Worm (Caenorhabditis elegans) whole organism, late embryonic: ENCODE measurements around the gene dnj-8.
"Not testable (repeated sequence)": the region's sequence is repeated elsewhere in the genome, so short reads cannot be mapped to it uniquely, and the experiment has no call there.

Experiments
- C38D4.7 ChIP-seq: fragments of 200-800 bp; sonication (Bioruptor generic); optimal IDR thresholded peaks from 2 replicates; lab custom pipeline; 2018; ENCODE audit warnings: mild to moderate bottlenecking, missing genetic modification characterization, moderate library complexity, missing compliant biosample characterization
- K09A11.1 ChIP-seq: sonication (generic microtip); optimal IDR thresholded peaks from 2 replicates; lab custom pipeline; 2017; ENCODE audit warnings: antibody characterized with exemption, mild to moderate bottlenecking, missing genetic modification characterization, missing compliant biosample characterization; ENCODE audit not compliant: insufficient read depth
- ahr-1 ChIP-seq: sonication (generic microtip); optimal IDR thresholded peaks from 2 replicates; lab custom pipeline; 2016; ENCODE audit warnings: missing genetic modification characterization, missing compliant biosample characterization
- ama-1 ChIP-seq: fragments of 150-350 bp; optimal IDR thresholded peaks from 2 replicates; lab custom pipeline; 2014
- ceh-19 ChIP-seq: fragments of 200-800 bp; sonication (Bioruptor generic); optimal IDR thresholded peaks from 2 replicates; lab custom pipeline; 2018; ENCODE audit warnings: mild to moderate bottlenecking, missing genetic modification characterization, missing compliant biosample characterization
- ceh-30 ChIP-seq: fragments of 150-350 bp; optimal IDR thresholded peaks from 2 replicates; lab custom pipeline; 2014; ENCODE audit warnings: missing biosample characterization, missing genetic modification characterization
- ceh-34 ChIP-seq: sonication (generic microtip); optimal IDR thresholded peaks from 2 replicates; lab custom pipeline; 2016; ENCODE audit warnings: mild to moderate bottlenecking, missing genetic modification characterization, missing compliant biosample characterization
- ceh-6 ChIP-seq: fragments of 200-800 bp; sonication (Bioruptor generic); optimal IDR thresholded peaks from 2 replicates; lab custom pipeline; 2018; ENCODE audit warnings: mild to moderate bottlenecking, missing genetic modification characterization, missing compliant biosample characterization
- che-1 ChIP-seq: sonication (generic microtip); optimal IDR thresholded peaks from 2 replicates; lab custom pipeline; 2016; ENCODE audit warnings: mild to moderate bottlenecking, missing genetic modification characterization, missing compliant biosample characterization
- elt-2 ChIP-seq: sonication (generic microtip); optimal IDR thresholded peaks from 2 replicates; lab custom pipeline; 2016; ENCODE audit warnings: missing genetic modification reagents, missing genetic modification characterization, missing compliant biosample characterization
- eyg-1 ChIP-seq: sonication (generic microtip); optimal IDR thresholded peaks from 2 replicates; lab custom pipeline; 2016; ENCODE audit warnings: missing genotype, missing genetic modification characterization, missing compliant biosample characterization
- fkh-10 ChIP-seq: fragments of 150-350 bp; optimal IDR thresholded peaks from 2 replicates; lab custom pipeline; 2014; ENCODE audit warnings: missing biosample characterization, missing genetic modification reagents, missing genetic modification characterization
- gmeb-2 ChIP-seq: sonication (generic microtip); optimal IDR thresholded peaks from 2 replicates; lab custom pipeline; 2016; ENCODE audit warnings: missing genetic modification characterization, inconsistent platforms, missing compliant biosample characterization
- hlh-13 ChIP-seq: fragments of 200-800 bp; sonication (Bioruptor generic); optimal IDR thresholded peaks from 2 replicates; lab custom pipeline; 2018; ENCODE audit warnings: mild to moderate bottlenecking, missing genetic modification characterization, missing compliant biosample characterization
- hlh-15 ChIP-seq: sonication (generic microtip); optimal IDR thresholded peaks from 2 replicates; lab custom pipeline; 2016; ENCODE audit warnings: missing genetic modification characterization, missing compliant biosample characterization
- hlh-30 ChIP-seq: sonication (generic microtip); optimal IDR thresholded peaks from 2 replicates; lab custom pipeline; 2017; ENCODE audit warnings: antibody characterized with exemption, missing genetic modification characterization, missing compliant biosample characterization; ENCODE audit not compliant: insufficient read depth
- hlh-8 ChIP-seq: sonication (generic microtip); optimal IDR thresholded peaks from 2 replicates; lab custom pipeline; 2016; ENCODE audit warnings: missing genotype, missing genetic modification characterization, missing compliant biosample characterization
- lim-6 ChIP-seq: sonication (generic microtip); optimal IDR thresholded peaks from 2 replicates; lab custom pipeline; 2016; ENCODE audit warnings: missing genetic modification characterization, missing compliant biosample characterization
- madf-2 ChIP-seq: sonication (generic microtip); optimal IDR thresholded peaks from 2 replicates; lab custom pipeline; 2017; ENCODE audit warnings: missing genetic modification characterization, missing compliant biosample characterization
- mec-3 ChIP-seq: sonication (generic microtip); optimal IDR thresholded peaks from 2 replicates; lab custom pipeline; 2016; ENCODE audit warnings: borderline replicate concordance, missing genetic modification characterization, missing compliant biosample characterization
- npax-4 ChIP-seq: sonication (generic microtip); optimal IDR thresholded peaks from 2 replicates; lab custom pipeline; 2016; ENCODE audit warnings: missing genetic modification characterization, missing compliant biosample characterization
- pag-3 ChIP-seq: sonication (generic microtip); optimal IDR thresholded peaks from 2 replicates; lab custom pipeline; 2016; ENCODE audit warnings: missing compliant biosample characterization, missing genetic modification characterization, borderline replicate concordance
- pat-9 ChIP-seq: fragments of 200-800 bp; sonication (Bioruptor generic); optimal IDR thresholded peaks from 2 replicates; lab custom pipeline; 2018; ENCODE audit warnings: mild to moderate bottlenecking, missing genetic modification characterization, moderate library complexity, missing compliant biosample characterization
- pax-1 ChIP-seq: fragments of 150-350 bp; optimal IDR thresholded peaks from 2 replicates; lab custom pipeline; 2014; ENCODE audit warnings: missing biosample characterization, missing genetic modification characterization
- pha-2 ChIP-seq: sonication (generic microtip); optimal IDR thresholded peaks from 2 replicates; lab custom pipeline; 2017; ENCODE audit warnings: mild to moderate bottlenecking, missing genetic modification characterization, missing compliant biosample characterization
- pha-4 ChIP-seq: fragments of 150-350 bp; optimal IDR thresholded peaks from 2 replicates; lab custom pipeline; 2018; ENCODE audit warnings: missing biosample characterization, missing genetic modification reagents, missing genetic modification characterization
- sdc-2 ChIP-seq: sonication (generic microtip); optimal IDR thresholded peaks from 2 replicates; lab custom pipeline; 2016; ENCODE audit warnings: missing genotype, missing genetic modification characterization, missing compliant biosample characterization
- sox-2 ChIP-seq: fragments of 200-800 bp; sonication (Bioruptor generic); IDR thresholded peaks from 2 replicates; pipeline ENCODE4 v1.3.6; 2022; ENCODE audit warnings: missing genetic modification reagents, missing genetic modification characterization, missing compliant biosample characterization
- tbx-2 ChIP-seq: sonication (generic microtip); optimal IDR thresholded peaks from 2 replicates; lab custom pipeline; 2016; ENCODE audit warnings: missing genetic modification characterization, missing compliant biosample characterization
- ttx-3 ChIP-seq: sonication (generic microtip); optimal IDR thresholded peaks from 2 replicates; lab custom pipeline; 2016; ENCODE audit warnings: missing genetic modification reagents, missing genetic modification characterization, missing compliant biosample characterization
- unc-42 ChIP-seq: sonication (generic microtip); optimal IDR thresholded peaks from 2 replicates; lab custom pipeline; 2016; ENCODE audit warnings: missing genotype, missing genetic modification characterization, missing compliant biosample characterization
- unc-55 ChIP-seq: sonication (generic microtip); optimal IDR thresholded peaks from 2 replicates; lab custom pipeline; 2017; ENCODE audit warnings: missing biosample characterization, missing genetic modification reagents, missing genetic modification characterization
- unc-86 ChIP-seq: sonication (generic microtip); optimal IDR thresholded peaks from 2 replicates; lab custom pipeline; 2016; ENCODE audit warnings: missing genetic modification characterization, missing compliant biosample characterization

The dnj-8 gene

ce11 chrII:6627182-6627581, 29.3 kb upstream of the dnj-8 start, which contains the start of the genes F54H5.5 and F54H5.2:
F54H5.5 (minus strand) TSS chrII:6627282.
F54H5.2 (plus strand) TSS chrII:6627484.
- TF ChIP-seq elt-2 (tag; lab: Kevin White, UChicago); lim-6 (tag; lab: Kevin White, UChicago); ama-1: not testable (repeated sequence)

- TF ChIP-seq ceh-6 (GFP tag; lab: Kevin White, UChicago) (no peak), ceh-34 (no peak), unc-42 (tag; lab: Kevin White, UChicago) (no peak)
Measured at ce11 chrII:6625302-6625701, 27.4 kb upstream of the dnj-8 start, which contains the start of gene F54H5.14. F54H5.14 (minus strand) TSS chrII:6625402.

ce11 chrII:6621886-6622285, 24.0 kb upstream of the dnj-8 start, which contains the start of gene F54H5.3:
F54H5.3 (plus strand) TSS chrII:6622186.
- TF ChIP-seq C38D4.7 (GFP tag; lab: Kevin White, UChicago) = no peak
- TF ChIP-seq fkh-10 (GFP tag; lab: Kevin White, UChicago) = no peak
- TF ChIP-seq pax-1 = no peak
- no peak for TF ChIP-seq hlh-8 (tag; lab: Kevin White, UChicago)
- no peak for TF ChIP-seq sox-2 (GFP tag; lab: Robert Waterston, UW)
- no peak for TF ChIP-seq pha-4
- no peak for TF ChIP-seq ttx-3 (tag; lab: Kevin White, UChicago)
- TF ChIP-seq pat-9 = no peak
- no peak for TF ChIP-seq che-1 (tag; lab: Kevin White, UChicago)
- TF ChIP-seq, all 69 proteins: peak for 0

ce11 chrII:6619007-6619406, 21.1 kb upstream of the dnj-8 start:
- TF ChIP-seq mec-3 (tag; lab: Kevin White, UChicago) = no peak
- no peak for TF ChIP-seq hlh-8 (tag; lab: Kevin White, UChicago)
- TF ChIP-seq pha-2 (tag; lab: Kevin White, UChicago) = no peak
- no peak for TF ChIP-seq npax-4 (tag; lab: Kevin White, UChicago)
- no peak for TF ChIP-seq madf-2 (tag; lab: Kevin White, UChicago)
- no peak for TF ChIP-seq ahr-1 (tag; lab: Kevin White, UChicago)

ce11 chrII:6616770-6617169, 18.9 kb upstream of the dnj-8 start, which contains the start of gene klf-3:
klf-3 (plus strand) TSS chrII:6616878.
- no peak for TF ChIP-seq hlh-30 (tag; lab: Kevin White, UChicago)
- no peak for TF ChIP-seq npax-4 (tag; lab: Kevin White, UChicago)
- no peak for TF ChIP-seq pat-9
- no peak for TF ChIP-seq tbx-2
- TF ChIP-seq gmeb-2 = no peak
- TF ChIP-seq elt-2 (tag; lab: Kevin White, UChicago) = no peak
- no peak for TF ChIP-seq ceh-6 (GFP tag; lab: Kevin White, UChicago)
- TF ChIP-seq K09A11.1 (tag; lab: Kevin White, UChicago) = no peak
- no peak for TF ChIP-seq unc-42 (tag; lab: Kevin White, UChicago)
- TF ChIP-seq pha-4 = no peak

- TF ChIP-seq eyg-1 (tag; lab: Kevin White, UChicago) = no peak
- TF ChIP-seq tbx-2 = no peak
- TF ChIP-seq ceh-30 (tag; lab: Kevin White, UChicago) = no peak
- TF ChIP-seq fkh-10 (GFP tag; lab: Kevin White, UChicago) = no peak
- no peak for TF ChIP-seq pag-3 (tag; lab: Kevin White, UChicago)
- TF ChIP-seq che-1 (tag; lab: Kevin White, UChicago) = no peak
- TF ChIP-seq unc-86 = no peak
- no peak for TF ChIP-seq ceh-19 (GFP tag; lab: Kevin White, UChicago)
- TF ChIP-seq hlh-15 (tag; lab: Kevin White, UChicago) = no peak
- TF ChIP-seq ama-1 = no peak
- TF ChIP-seq hlh-13 (GFP tag; lab: Kevin White, UChicago) = no peak
- no peak for TF ChIP-seq sdc-2 (tag; lab: Kevin White, UChicago)
- TF ChIP-seq unc-55 (GFP tag; lab: Kevin White, UChicago) = no peak
- TF ChIP-seq npax-4 (tag; lab: Kevin White, UChicago) = no peak
- no peak for TF ChIP-seq pax-1
- TF ChIP-seq, all 69 proteins: peak for 0
Measured at ce11 chrII:6616135-6616534, 18.3 kb upstream of the dnj-8 start.
